Fruit fly (Drosophila melanogaster) whole organism: Measurements from ENCODE around the gene Tmem43.

Source experiments
- CG8478 ChIP-seq: fragments of >200 bp; optimal IDR thresholded peaks from 2 replicates; lab custom pipeline; 2018; ENCODE audit warnings: inconsistent platforms
- Dll ChIP-seq: fragments of >200 bp; optimal IDR thresholded peaks from 2 replicates; lab custom pipeline; 2017
- EcR ChIP-seq, 2 experiments: fragments of >200 bp; optimal IDR thresholded peaks; 2 replicates each; lab custom pipeline; 2017; ENCODE audit warnings: missing biosample characterization in 2 of 2, missing genetic modification characterization in 2 of 2, missing genetic modification reagents in 2 of 2
- pan ChIP-seq: fragments of >200 bp; optimal IDR thresholded peaks from 2 replicates; lab custom pipeline; 2017
- psq ChIP-seq: fragments of >200 bp; optimal IDR thresholded peaks from 2 replicates; lab custom pipeline; 2017
- usp ChIP-seq: fragments of >200 bp; optimal IDR thresholded peaks from 2 replicates; lab custom pipeline; 2017; ENCODE audit warnings: missing biosample characterization, missing genetic modification characterization, mixed read lengths

Tmem43 gene

DNA sequence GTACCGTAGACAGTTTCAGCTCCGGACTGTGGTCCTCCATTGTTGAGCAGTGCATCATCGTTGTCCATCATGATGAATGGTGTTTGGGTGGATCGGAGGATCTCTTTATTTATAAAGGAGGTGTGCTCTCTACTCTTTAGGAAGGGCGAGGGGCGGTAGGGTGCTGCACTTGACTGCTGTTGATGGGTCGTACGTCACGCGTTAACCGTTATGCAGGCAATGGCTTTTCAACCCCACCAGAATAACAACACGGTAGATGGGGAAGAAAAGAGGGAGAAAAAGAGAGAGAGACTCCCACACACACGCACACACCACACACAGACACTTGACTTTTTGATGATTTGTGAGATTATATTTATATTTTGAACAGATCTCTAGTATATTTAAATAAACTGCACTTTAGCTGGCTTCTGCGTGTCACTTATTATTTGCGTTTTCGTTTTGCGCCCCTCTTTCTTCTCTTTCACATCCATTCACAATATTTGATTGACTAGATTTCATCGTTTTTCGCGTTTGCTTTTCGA, 20.6 kb upstream of the Tmem43 start:
- TF ChIP-seq CG8478 (lab: Kevin White, UChicago) (no peak), Dll (lab: Kevin White, UChicago) (no peak), EcR (GFP tag; optimal IDR thresholded peaks at IDR 0.05; lab: Kevin White, UChicago) (no peak), pan (lab: Kevin White, UChicago) (no peak), psq (lab: Kevin White, UChicago) (no peak), usp (no peak)

dm6 chr3L:7934857-7935256, 19.9 kb upstream of the Tmem43 start:
- TF ChIP-seq CG8478 (lab: Kevin White, UChicago) = no peak
- no peak for TF ChIP-seq EcR (GFP tag; optimal IDR thresholded peaks at IDR 0.05; lab: Kevin White, UChicago)
- no peak for TF ChIP-seq psq (lab: Kevin White, UChicago)
- no peak for TF ChIP-seq pan (lab: Kevin White, UChicago)
- TF ChIP-seq usp = no peak
- no peak for TF ChIP-seq Dll (lab: Kevin White, UChicago)

dm6 chr3L:7934200-7934599, 19.3 kb upstream of the Tmem43 start:
- TF ChIP-seq pan (lab: Kevin White, UChicago) (no peak), EcR (GFP tag; optimal IDR thresholded peaks at IDR 0.05; lab: Kevin White, UChicago) (no peak), usp (no peak), psq (lab: Kevin White, UChicago) (no peak), CG8478 (lab: Kevin White, UChicago) (no peak), Dll (lab: Kevin White, UChicago) (no peak)

DNA sequence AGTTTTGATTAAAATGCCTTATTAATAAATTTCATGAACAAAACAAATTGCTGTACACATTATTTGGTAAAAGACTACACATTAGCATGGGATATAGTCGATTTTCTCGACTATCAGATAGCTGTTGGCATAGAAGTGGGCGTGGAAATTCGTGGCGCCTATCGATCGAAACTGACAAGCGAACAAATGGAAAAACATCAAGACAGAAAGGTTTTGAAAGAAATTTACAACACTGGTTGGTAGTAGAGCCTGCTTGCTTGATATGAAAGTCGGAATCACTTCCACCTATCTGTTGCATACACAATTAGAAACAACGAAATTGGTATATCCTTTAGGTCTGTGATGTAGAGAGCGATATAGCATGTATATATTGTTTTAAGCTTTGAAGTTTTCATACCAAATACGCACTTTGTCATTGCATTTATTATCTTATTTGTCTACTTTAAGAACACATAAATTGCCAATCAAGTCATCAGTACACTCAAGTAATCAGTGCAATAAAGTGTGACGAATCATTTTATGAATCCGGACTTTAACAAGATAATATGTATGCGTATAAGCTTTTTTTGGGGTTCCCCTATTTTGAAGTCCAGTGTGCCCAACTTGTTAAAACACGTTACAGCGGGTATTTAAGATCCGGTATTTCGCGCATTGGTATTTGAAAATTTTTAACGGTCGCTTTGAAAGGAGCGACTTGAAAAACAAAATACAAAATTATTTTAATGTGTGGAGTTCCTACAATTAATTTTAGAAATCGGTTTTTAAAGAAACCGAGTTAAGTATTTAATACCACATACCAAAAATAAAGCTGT, 1.1 kb upstream of the Tmem43 start:
- TF ChIP-seq psq (lab: Kevin White, UChicago) (no peak), EcR (GFP tag; optimal IDR thresholded peaks at IDR 0.05; lab: Kevin White, UChicago) (no peak), pan (lab: Kevin White, UChicago) (no peak), Dll (lab: Kevin White, UChicago) (no peak), usp (no peak), CG8478 (lab: Kevin White, UChicago) (no peak)

dm6 chr3L:7911765-7912556, 3.0 kb downstream of the Tmem43 start, which contains the start of the genes pbl and CG8281:
Gene pbl, minus strand, starts transcription at chr3L:7911954.
Gene CG8281, plus strand, starts transcription at chr3L:7912463.
- TF ChIP-seq psq (lab: Kevin White, UChicago) (no peak), CG8478 (lab: Kevin White, UChicago) (no peak), Dll (lab: Kevin White, UChicago) (no peak), usp (no peak), EcR (GFP tag; optimal IDR thresholded peaks at IDR 0.05; lab: Kevin White, UChicago) (no peak), pan (lab: Kevin White, UChicago) (no peak)

dm6 chr3L:7910916-7911467, 3.9 kb downstream of the Tmem43 start:
- TF ChIP-seq CG8478 (lab: Kevin White, UChicago) (no peak), psq (lab: Kevin White, UChicago) (no peak), pan (lab: Kevin White, UChicago) (no peak), Dll (lab: Kevin White, UChicago) (no peak), usp (no peak), EcR (GFP tag; optimal IDR thresholded peaks at IDR 0.05; lab: Kevin White, UChicago) (no peak)

DNA sequence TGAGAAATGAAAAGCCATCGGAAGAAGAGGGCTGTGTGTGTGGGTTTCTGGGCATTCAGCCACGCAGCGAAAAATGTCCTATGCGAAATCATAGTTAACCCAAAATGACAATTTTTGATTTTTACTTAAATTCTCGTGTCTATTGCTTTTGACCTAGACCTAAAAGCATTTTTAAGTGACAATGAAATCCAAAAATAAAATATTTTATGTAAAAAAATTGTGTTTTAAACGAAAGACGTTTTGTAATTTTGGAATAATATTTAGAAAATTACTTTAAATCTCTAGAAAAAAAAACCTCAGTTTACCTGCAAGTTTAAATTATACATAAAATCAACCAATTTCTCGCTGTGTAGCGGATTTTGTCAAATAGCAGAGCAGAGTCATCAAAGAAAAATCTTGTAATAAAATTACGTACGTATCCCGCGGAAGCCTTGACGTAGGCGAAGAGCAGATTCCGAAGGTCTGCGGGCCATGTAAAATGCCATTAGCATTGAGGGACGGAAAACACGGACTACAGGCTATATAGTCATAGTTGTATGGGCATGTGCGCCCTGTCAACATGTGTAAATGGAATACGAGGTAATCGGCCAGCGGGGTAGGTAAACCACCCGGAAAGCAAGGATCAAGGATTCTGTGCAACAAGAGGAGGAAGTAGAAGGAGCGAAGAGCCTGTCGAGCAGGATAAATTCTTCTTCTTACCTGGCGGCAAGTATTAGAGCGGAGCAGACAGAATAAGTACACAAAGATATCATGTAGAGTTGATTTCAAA, 5.0 kb downstream of the Tmem43 start:
- TF ChIP-seq usp (no peak), psq (lab: Kevin White, UChicago) (no peak), EcR (GFP tag; optimal IDR thresholded peaks at IDR 0.05; lab: Kevin White, UChicago) (no peak), pan (lab: Kevin White, UChicago) (no peak), CG8478 (lab: Kevin White, UChicago) (no peak), Dll (lab: Kevin White, UChicago) (no peak)

DNA sequence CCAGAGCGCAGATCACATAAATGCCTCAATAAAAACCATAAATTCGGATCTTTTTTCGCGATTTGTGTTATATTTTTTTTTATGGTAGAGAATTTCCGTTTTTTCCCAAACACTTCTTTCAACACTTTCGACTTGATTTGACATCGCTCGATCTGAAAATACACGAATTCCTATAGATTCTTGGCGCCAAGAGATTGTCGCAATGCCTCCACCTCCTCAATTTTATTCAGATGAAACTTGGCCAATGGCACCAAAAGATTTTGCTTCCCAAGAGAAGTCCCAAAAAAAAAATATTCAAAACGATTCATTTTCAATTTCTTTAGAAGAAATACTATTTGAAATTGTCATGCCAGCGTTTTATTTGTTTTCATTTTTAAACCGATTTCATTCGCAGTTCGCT, 10.4 kb downstream of the Tmem43 start:
- no peak for TF ChIP-seq pan (lab: Kevin White, UChicago)
- TF ChIP-seq psq (lab: Kevin White, UChicago) = no peak
- TF ChIP-seq CG8478 (lab: Kevin White, UChicago) = no peak
- TF ChIP-seq EcR (GFP tag; optimal IDR thresholded peaks at IDR 0.05; lab: Kevin White, UChicago) = no peak
- no peak for TF ChIP-seq Dll (lab: Kevin White, UChicago)

- TF ChIP-seq CG8478 (lab: Kevin White, UChicago) (no peak), EcR (GFP tag; optimal IDR thresholded peaks at IDR 0.05; lab: Kevin White, UChicago) (no peak), Dll (lab: Kevin White, UChicago) (no peak), psq (lab: Kevin White, UChicago) (no peak), pan (lab: Kevin White, UChicago) (no peak), usp (no peak)
These were observed 11.3 kb downstream of the Tmem43 start for dm6 chr3L:7903489-7904150.

dm6 chr3L:7894580-7894979, 20.3 kb downstream of the Tmem43 start, which contains the start of gene eIF4E5:
Gene eIF4E5, plus strand, starts transcription at chr3L:7894880.
- no peak for TF ChIP-seq EcR (GFP tag; optimal IDR thresholded peaks at IDR 0.05; lab: Kevin White, UChicago)
- no peak for TF ChIP-seq pan (lab: Kevin White, UChicago)
- TF ChIP-seq CG8478 (lab: Kevin White, UChicago) = no peak
- TF ChIP-seq usp = no peak
- TF ChIP-seq Dll (lab: Kevin White, UChicago) = no peak
- TF ChIP-seq psq (lab: Kevin White, UChicago) = no peak
